Fruit fly (Drosophila melanogaster) whole organism, pupa: ENCODE data around the gene CSN5.

Source experiments
- CG10348 ChIP-seq: fragments of 200-800 bp; sonication (Bioruptor generic); IDR thresholded peaks from 2 replicates; pipeline ENCODE4 v1.3.6; 2022; ENCODE audit warnings: missing biosample characterization, missing genetic modification characterization
- CG12605 ChIP-seq: fragments of 200-800 bp; sonication (Bioruptor generic); IDR thresholded peaks from 2 replicates; pipeline ENCODE4 v1.3.6; 2022; ENCODE audit warnings: missing biosample characterization, missing genetic modification characterization
- CG13204 ChIP-seq: fragments of 200-800 bp; sonication (Bioruptor generic); optimal IDR thresholded peaks from 2 replicates; lab custom pipeline; 2018; ENCODE audit warnings: missing biosample characterization, mild to moderate bottlenecking, missing genetic modification characterization, moderate library complexity
- CG14655 ChIP-seq: fragments of 200-800 bp; sonication (Bioruptor generic); optimal IDR thresholded peaks from 3 replicates; lab custom pipeline; 2017; ENCODE audit warnings: mild to moderate bottlenecking, missing biosample characterization, missing genetic modification reagents, missing genetic modification characterization
- CG15710 ChIP-seq: fragments of 200-800 bp; sonication (Bioruptor generic); optimal IDR thresholded peaks from 2 replicates; lab custom pipeline; 2018; ENCODE audit warnings: missing biosample characterization, mild to moderate bottlenecking, missing genetic modification characterization, moderate library complexity
- CG17806 ChIP-seq: fragments of 200-800 bp; sonication (Bioruptor generic); optimal IDR thresholded peaks from 2 replicates; lab custom pipeline; 2018; ENCODE audit warnings: missing biosample characterization, mild to moderate bottlenecking, missing genetic modification characterization, moderate library complexity
- CG32121 ChIP-seq: fragments of 200-800 bp; sonication (Bioruptor generic); IDR thresholded peaks from 2 replicates; pipeline ENCODE4 v1.3.6; 2022; ENCODE audit warnings: missing biosample characterization, missing genetic modification characterization
- CG34367 ChIP-seq: fragments of 200-800 bp; sonication (Bioruptor generic); optimal IDR thresholded peaks from 2 replicates; lab custom pipeline; 2018; ENCODE audit warnings: missing biosample characterization, mild to moderate bottlenecking, missing genetic modification characterization
- CG4496 ChIP-seq: fragments of 200-800 bp; sonication (Bioruptor generic); IDR thresholded peaks from 3 replicates; pipeline ENCODE4 v1.3.6; 2022; ENCODE audit warnings: missing biosample characterization, missing genetic modification characterization
- CG8159 ChIP-seq: fragments of 200-800 bp; sonication (Bioruptor generic); optimal IDR thresholded peaks from 3 replicates; lab custom pipeline; 2018; ENCODE audit warnings: missing biosample characterization, mild to moderate bottlenecking, missing genetic modification characterization, moderate library complexity
- CG8301 ChIP-seq: fragments of 200-800 bp; sonication (Bioruptor generic); optimal IDR thresholded peaks from 2 replicates; lab custom pipeline; 2018; ENCODE audit warnings: missing biosample characterization, mild to moderate bottlenecking, missing genetic modification characterization
- CG9948 ChIP-seq: fragments of 200-800 bp; sonication (Bioruptor generic); optimal IDR thresholded peaks from 2 replicates; lab custom pipeline; 2018; ENCODE audit warnings: missing biosample characterization, mild to moderate bottlenecking, missing genetic modification characterization, moderate library complexity
- D1 ChIP-seq: fragments of 200-800 bp; sonication (Bioruptor generic); optimal IDR thresholded peaks from 2 replicates; lab custom pipeline; 2018; ENCODE audit warnings: missing biosample characterization, mild to moderate bottlenecking, missing genetic modification characterization, moderate library complexity
- EcR ChIP-seq: fragments of 200-800 bp; sonication (Bioruptor generic); optimal IDR thresholded peaks from 3 replicates; lab custom pipeline; 2019; ENCODE audit warnings: missing biosample characterization, missing genetic modification characterization, mild to moderate bottlenecking, moderate library complexity, missing genetic modification reagents
- Ets98B ChIP-seq: fragments of 200-800 bp; sonication (Bioruptor generic); IDR thresholded peaks from 2 replicates; pipeline ENCODE4 v1.3.6; 2022; ENCODE audit warnings: missing biosample characterization, missing genetic modification characterization
- Pif1A ChIP-seq: fragments of 200-800 bp; sonication (Bioruptor generic); optimal IDR thresholded peaks from 3 replicates; lab custom pipeline; 2016; ENCODE audit warnings: missing biosample characterization, missing genetic modification characterization
- Pif1B ChIP-seq: fragments of 200-800 bp; sonication (Bioruptor generic); optimal IDR thresholded peaks from 3 replicates; lab custom pipeline; 2016; ENCODE audit warnings: missing biosample characterization, missing genetic modification characterization
- Snoo ChIP-seq: fragments of 200-800 bp; sonication (Bioruptor generic); optimal IDR thresholded peaks from 3 replicates; lab custom pipeline; 2017; ENCODE audit warnings: missing biosample characterization, mild to moderate bottlenecking, missing genetic modification characterization, inconsistent platforms
- fd96Ca ChIP-seq: fragments of 200-800 bp; sonication (Bioruptor generic); IDR thresholded peaks from 3 replicates; pipeline ENCODE4 v1.3.6; 2022; ENCODE audit warnings: missing biosample characterization, missing genetic modification characterization
- gl ChIP-seq: fragments of 200-800 bp; sonication (Bioruptor generic); optimal IDR thresholded peaks from 2 replicates; lab custom pipeline; 2018; ENCODE audit warnings: missing biosample characterization, mild to moderate bottlenecking, missing genetic modification characterization
- rn ChIP-seq: fragments of 200-800 bp; sonication (Bioruptor generic); IDR thresholded peaks from 2 replicates; pipeline ENCODE4 v1.3.6; 2022; ENCODE audit warnings: missing biosample characterization, missing genetic modification characterization

Gene CSN5

dm6 chr3R:16452954-16453587 lies 16.8 kb upstream of the CSN5 start:
- TF ChIP-seq EcR (GFP tag; lab: Kevin White, UChicago) (peak; percentile 32), CG8301 (no peak), CG4496 (peak; percentile 22; the same call in 1 of the 3 replicates)

- TF ChIP-seq CG4496 = 0 out of 3 replicates have a peak, but pooled peaks have one; percentile 10
- no peak for TF ChIP-seq gl (tag; lab: Kevin White, UChicago)
Measured at dm6 chr3R:16453597-16453996, 16.3 kb upstream of the CSN5 start, which contains the start of gene Pak3. TSS of gene Pak3 (minus strand) at chr3R:16453821.

- no peak for TF ChIP-seq Pif1A (GFP tag; lab: Kevin White, UChicago)
- TF ChIP-seq Snoo (tag; lab: Kevin White, UChicago) = no peak
- no peak for TF ChIP-seq CG10348
- no peak for TF ChIP-seq fd96Ca (GFP tag; lab: Robert Waterston, UW)
- no peak for TF ChIP-seq D1 (tag; lab: Kevin White, UChicago)
- TF ChIP-seq gl (tag; lab: Kevin White, UChicago) = no peak
- no peak for TF ChIP-seq CG17806 (tag; lab: Kevin White, UChicago)
- TF ChIP-seq CG9948 (tag; lab: Kevin White, UChicago) = no peak
- no peak for TF ChIP-seq Pif1B (GFP tag; lab: Kevin White, UChicago)
- TF ChIP-seq CG15710 (tag; lab: Kevin White, UChicago) = no peak
- no peak for TF ChIP-seq CG14655 (GFP tag; lab: Kevin White, UChicago)
- TF ChIP-seq CG34367 (tag; lab: Kevin White, UChicago) = no peak
- no peak for TF ChIP-seq CG8301
- TF ChIP-seq Ets98B = no peak
- TF ChIP-seq CG13204 (GFP tag; lab: Kevin White, UChicago) = no peak
- no peak for TF ChIP-seq rn (GFP tag; lab: Robert Waterston, UW)
- TF ChIP-seq CG32121 (GFP tag; lab: Robert Waterston, UW) = no peak
- no peak for TF ChIP-seq CG8159 (tag; lab: Kevin White, UChicago)
Measured at dm6 chr3R:16454192-16454591, 15.7 kb upstream of the CSN5 start, which contains the start of gene CG10405. TSS of gene CG10405 (plus strand) at chr3R:16454492.

DNA sequence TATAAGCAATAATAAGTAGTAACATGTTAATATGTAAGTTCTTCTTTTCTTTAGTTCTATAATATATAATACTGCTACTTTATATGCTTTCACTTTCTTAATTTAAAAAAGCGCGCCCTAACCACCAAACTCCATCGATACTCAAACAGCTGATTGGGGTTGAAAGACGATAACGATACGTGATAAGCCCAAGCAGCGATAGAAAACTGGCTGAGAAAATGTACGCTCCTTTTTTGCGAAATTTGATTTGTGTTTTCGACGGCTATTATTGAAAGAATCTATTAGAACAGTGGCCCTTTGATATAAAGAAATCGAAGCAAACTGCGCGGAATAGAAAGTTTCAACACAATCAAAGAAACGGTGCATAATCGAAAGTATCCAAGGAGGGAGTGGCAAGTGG lies 14.0 kb upstream of the CSN5 start, which contains the start of gene CG14883:
TSS of gene CG14883 (plus strand) at position 178 of the 400 bp plus-strand sequence.
- TF ChIP-seq Pif1B (GFP tag; lab: Kevin White, UChicago) = no peak
- no peak for TF ChIP-seq CG34367 (tag; lab: Kevin White, UChicago)
- no peak for TF ChIP-seq gl (tag; lab: Kevin White, UChicago)
- TF ChIP-seq CG10348 = no peak
- TF ChIP-seq CG12605 (GFP tag; lab: Robert Waterston, UW) = no peak
- TF ChIP-seq D1 (tag; lab: Kevin White, UChicago) = no peak
- TF ChIP-seq CG14655 (GFP tag; lab: Kevin White, UChicago) = no peak
- TF ChIP-seq, all 21 proteins: peak for 0

dm6 chr3R:16456607-16457006 lies 13.3 kb upstream of the CSN5 start:
- TF ChIP-seq fd96Ca (GFP tag; lab: Robert Waterston, UW) (no peak), CG10348 (no peak), Ets98B (no peak), CG32121 (GFP tag; lab: Robert Waterston, UW) (no peak), D1 (tag; lab: Kevin White, UChicago) (no peak), CG14655 (GFP tag; lab: Kevin White, UChicago) (no peak), CG12605 (GFP tag; lab: Robert Waterston, UW) (no peak), gl (tag; lab: Kevin White, UChicago) (no peak), Pif1A (GFP tag; lab: Kevin White, UChicago) (no peak), EcR (GFP tag; lab: Kevin White, UChicago) (no peak), Pif1B (GFP tag; lab: Kevin White, UChicago) (no peak)

- TF ChIP-seq gl (tag; lab: Kevin White, UChicago) (no peak), CG10348 (no peak), CG13204 (GFP tag; lab: Kevin White, UChicago) (no peak), Pif1B (GFP tag; lab: Kevin White, UChicago) (no peak), CG17806 (tag; lab: Kevin White, UChicago) (no peak), Snoo (tag; lab: Kevin White, UChicago) (no peak), Ets98B (no peak), CG8301 (no peak), D1 (tag; lab: Kevin White, UChicago) (no peak), fd96Ca (GFP tag; lab: Robert Waterston, UW) (no peak), Pif1A (GFP tag; lab: Kevin White, UChicago) (no peak), CG32121 (GFP tag; lab: Robert Waterston, UW) (no peak), CG34367 (tag; lab: Kevin White, UChicago) (no peak), CG15710 (tag; lab: Kevin White, UChicago) (no peak), CG12605 (GFP tag; lab: Robert Waterston, UW) (no peak), CG4496 (no peak), CG9948 (tag; lab: Kevin White, UChicago) (no peak)
Measured at dm6 chr3R:16468556-16468955, 1.3 kb upstream of the CSN5 start.
